Fruit fly (Drosophila melanogaster) whole organism, embryonic: ENCODE results near the gene mon2.

Experiments
- Atf-2 ChIP-seq: fragments of 200-800 bp; sonication (Bioruptor generic); optimal IDR thresholded peaks from 2 replicates; lab custom pipeline; 2016; ENCODE audit warnings: missing biosample characterization, missing genetic modification characterization
- B-H2 ChIP-seq: fragments of 200-800 bp; sonication (Bioruptor generic); optimal IDR thresholded peaks from 2 replicates; lab custom pipeline; 2018; ENCODE audit warnings: missing biosample characterization, mild to moderate bottlenecking, missing genetic modification characterization
- CG10321 ChIP-seq: fragments of 200-800 bp; sonication (Bioruptor generic); IDR thresholded peaks from 2 replicates; pipeline ENCODE4 v1.3.6; 2022; ENCODE audit warnings: missing biosample characterization, missing genetic modification characterization
- CG10366 ChIP-seq: fragments of 200-800 bp; sonication (Bioruptor generic); IDR thresholded peaks from 2 replicates; pipeline ENCODE4 v1.3.6; 2022; ENCODE audit warnings: missing biosample characterization, missing genetic modification characterization
- CG10462 ChIP-seq: fragments of 200-800 bp; sonication (Bioruptor generic); optimal IDR thresholded peaks from 2 replicates; lab custom pipeline; 2016; ENCODE audit warnings: missing biosample characterization, missing genetic modification characterization
- CG11085 ChIP-seq: fragments of 200-800 bp; sonication (Bioruptor generic); IDR thresholded peaks from 2 replicates; pipeline ENCODE4 v1.3.6; 2022; ENCODE audit warnings: missing biosample characterization, missing genetic modification characterization
- CG11247 ChIP-seq: fragments of 200-800 bp; sonication (Bioruptor generic); IDR thresholded peaks from 2 replicates; pipeline ENCODE4 v1.3.6; 2022; ENCODE audit warnings: missing biosample characterization, missing genetic modification characterization
- CG13287 ChIP-seq: fragments of 200-800 bp; sonication (Bioruptor generic); IDR thresholded peaks from 2 replicates; pipeline ENCODE4 v1.3.6; 2022; ENCODE audit warnings: missing biosample characterization, missing genetic modification characterization; ENCODE audit not compliant: partially characterized antibody
- CG16813 ChIP-seq: fragments of 200-800 bp; sonication (Bioruptor generic); IDR thresholded peaks from 3 replicates; pipeline ENCODE4 v1.3.6; 2022; ENCODE audit warnings: missing biosample characterization, missing genetic modification characterization; ENCODE audit not compliant: partially characterized antibody
- CG17359 ChIP-seq: fragments of 200-800 bp; sonication (Bioruptor generic); optimal IDR thresholded peaks from 3 replicates; lab custom pipeline; 2018; ENCODE audit warnings: missing biosample characterization, mild to moderate bottlenecking, missing genetic modification characterization, moderate library complexity
- CG17802 ChIP-seq: fragments of 200-800 bp; sonication (Bioruptor generic); optimal IDR thresholded peaks from 2 replicates; lab custom pipeline; 2018; ENCODE audit warnings: missing biosample characterization, mild to moderate bottlenecking, missing genetic modification characterization, moderate library complexity
- CG1792 ChIP-seq: fragments of 200-800 bp; sonication (Bioruptor generic); optimal IDR thresholded peaks from 2 replicates; lab custom pipeline; 2016; ENCODE audit warnings: missing biosample characterization, missing genetic modification characterization
- CG18764 ChIP-seq: fragments of 200-800 bp; sonication (Bioruptor generic); optimal IDR thresholded peaks from 3 replicates; lab custom pipeline; 2016; ENCODE audit warnings: missing biosample characterization, missing genetic modification characterization
- CG2202 ChIP-seq: fragments of 200-800 bp; sonication (Bioruptor generic); optimal IDR thresholded peaks from 2 replicates; lab custom pipeline; 2018; ENCODE audit warnings: missing biosample characterization, mild to moderate bottlenecking, missing genetic modification characterization
- CG2889 ChIP-seq: fragments of 200-800 bp; sonication (Bioruptor generic); IDR thresholded peaks from 3 replicates; pipeline ENCODE4 v1.3.6; 2022; ENCODE audit warnings: missing biosample characterization, missing genetic modification characterization
- CG32532 ChIP-seq: fragments of 200-800 bp; sonication (Bioruptor generic); IDR thresholded peaks from 2 replicates; pipeline ENCODE4 v1.3.6; 2022; ENCODE audit warnings: missing biosample characterization, missing genetic modification characterization
- CG33557 ChIP-seq: fragments of 200-800 bp; sonication (Bioruptor generic); optimal IDR thresholded peaks from 2 replicates; lab custom pipeline; 2019; ENCODE audit warnings: missing biosample characterization, mild to moderate bottlenecking, missing genetic modification characterization, moderate library complexity
- CG4282 ChIP-seq: fragments of 200-800 bp; sonication (Bioruptor generic); optimal IDR thresholded peaks from 2 replicates; lab custom pipeline; 2016; ENCODE audit warnings: missing biosample characterization, missing genetic modification characterization
- CG5180 ChIP-seq: fragments of 200-800 bp; sonication (Bioruptor generic); optimal IDR thresholded peaks from 3 replicates; lab custom pipeline; 2017; ENCODE audit warnings: missing biosample characterization, missing genetic modification characterization, mild to moderate bottlenecking, moderate library complexity, missing genetic modification reagents
- CG6254 ChIP-seq: fragments of 200-800 bp; sonication (Bioruptor generic); optimal IDR thresholded peaks from 3 replicates; lab custom pipeline; 2017; ENCODE audit warnings: mild to moderate bottlenecking, missing biosample characterization, missing genetic modification reagents, missing genetic modification characterization
- CG7839 ChIP-seq: fragments of 200-800 bp; sonication (Bioruptor generic); optimal IDR thresholded peaks from 3 replicates; lab custom pipeline; 2018; ENCODE audit warnings: missing biosample characterization, mild to moderate bottlenecking, missing genetic modification characterization, moderate library complexity
- CG7963 ChIP-seq: fragments of 200-800 bp; sonication (Bioruptor generic); IDR thresholded peaks from 3 replicates; pipeline ENCODE4 v1.3.6; 2022; ENCODE audit warnings: missing biosample characterization, missing genetic modification characterization; ENCODE audit not compliant: partially characterized antibody
- CG8359 ChIP-seq: fragments of 200-800 bp; sonication (Bioruptor generic); optimal IDR thresholded peaks from 2 replicates; lab custom pipeline; 2017; ENCODE audit warnings: missing biosample characterization, mild to moderate bottlenecking, missing genetic modification characterization, borderline replicate concordance
- D ChIP-seq, 2 experiments: fragments of 200-800 bp in 1 of 2; fragments of >200 bp in 1 of 2; sonication (Bioruptor generic) in 1 of 2; optimal IDR thresholded peaks; 2 replicates in 1 of 2; 3 replicates in 1 of 2; lab custom pipeline; 2017; ENCODE audit warnings: mild to moderate bottlenecking in 1 of 2, missing biosample characterization in 1 of 2, missing genetic modification characterization in 1 of 2, missing genetic modification reagents in 1 of 2
- D19B ChIP-seq: fragments of 200-800 bp; sonication (Bioruptor generic); optimal IDR thresholded peaks from 2 replicates; lab custom pipeline; 2017; ENCODE audit warnings: missing biosample characterization, mild to moderate bottlenecking, missing genetic modification characterization
- Eip74EF ChIP-seq, 2 experiments: fragments of 200-800 bp in 1 of 2; fragments of >200 bp in 1 of 2; sonication (Bioruptor generic) in 1 of 2; optimal IDR thresholded peaks; 2 replicates each; lab custom pipeline; 2017 to 2019; ENCODE audit warnings: missing biosample characterization in 2 of 2, missing genetic modification characterization in 2 of 2, mild to moderate bottlenecking in 1 of 2, moderate library complexity in 1 of 2
- Meics ChIP-seq: fragments of 200-800 bp; sonication (Bioruptor generic); optimal IDR thresholded peaks from 2 replicates; lab custom pipeline; 2017; ENCODE audit warnings: missing biosample characterization, mild to moderate bottlenecking, missing genetic modification characterization
- NFAT ChIP-seq: fragments of 200-800 bp; sonication (Bioruptor generic); IDR thresholded peaks from 2 replicates; pipeline ENCODE4 v1.3.6; 2022; ENCODE audit warnings: missing biosample characterization, missing genetic modification characterization
- Rfx ChIP-seq: fragments of 200-800 bp; sonication (Bioruptor generic); IDR thresholded peaks from 2 replicates; pipeline ENCODE4 v1.3.6; 2022; ENCODE audit warnings: missing biosample characterization, missing genetic modification characterization
- ac ChIP-seq: fragments of 200-800 bp; sonication (Bioruptor generic); optimal IDR thresholded peaks from 3 replicates; lab custom pipeline; 2017; ENCODE audit warnings: missing biosample characterization, mild to moderate bottlenecking, missing genetic modification characterization
- ap ChIP-seq: fragments of 200-800 bp; sonication (Bioruptor generic); IDR thresholded peaks from 2 replicates; pipeline ENCODE4 v1.3.6; 2022; ENCODE audit warnings: missing biosample characterization, missing genetic modification characterization
- bsh ChIP-seq, 2 experiments: fragments of 200-800 bp; sonication (Bioruptor generic); optimal IDR thresholded peaks; 2 replicates each; lab custom pipeline; 2017 to 2018; ENCODE audit warnings: mild to moderate bottlenecking in 2 of 2, missing biosample characterization in 2 of 2, missing genetic modification characterization in 2 of 2, moderate library complexity in 1 of 2
- cato ChIP-seq: fragments of 200-800 bp; sonication (Bioruptor generic); optimal IDR thresholded peaks from 2 replicates; lab custom pipeline; 2016; ENCODE audit warnings: missing biosample characterization, missing genetic modification characterization, borderline replicate concordance
- fd96Cb ChIP-seq: fragments of 200-800 bp; sonication (Bioruptor generic); optimal IDR thresholded peaks from 2 replicates; lab custom pipeline; 2018; ENCODE audit warnings: missing biosample characterization, mild to moderate bottlenecking, missing genetic modification characterization, moderate library complexity
- hkb ChIP-seq, 2 experiments: fragments of 200-800 bp in 1 of 2; fragments of >200 bp in 1 of 2; sonication (Bioruptor generic) in 1 of 2; IDR thresholded peaks in 1 of 2; optimal IDR thresholded peaks in 1 of 2; 2 replicates each; pipeline versions ENCODE4 v1.3.6 to Lab custom; 2017 to 2022; ENCODE audit warnings: missing biosample characterization in 1 of 2, missing genetic modification characterization in 1 of 2
- jing ChIP-seq: fragments of 200-800 bp; sonication (Bioruptor generic); optimal IDR thresholded peaks from 2 replicates; lab custom pipeline; 2018; ENCODE audit warnings: missing biosample characterization, mild to moderate bottlenecking, missing genetic modification characterization
- kni ChIP-seq: fragments of 200-800 bp; sonication (Bioruptor generic); optimal IDR thresholded peaks from 3 replicates; lab custom pipeline; 2017; ENCODE audit warnings: mild to moderate bottlenecking, missing biosample characterization, missing genetic modification reagents, missing genetic modification characterization
- lbe ChIP-seq: fragments of 200-800 bp; sonication (Bioruptor generic); optimal IDR thresholded peaks from 2 replicates; lab custom pipeline; 2016; ENCODE audit warnings: missing biosample characterization, mild to moderate bottlenecking, missing genetic modification characterization
- lov ChIP-seq, 2 experiments: fragments of 200-800 bp in 1 of 2; fragments of >200 bp in 1 of 2; sonication (Bioruptor generic) in 1 of 2; IDR thresholded peaks in 1 of 2; optimal IDR thresholded peaks in 1 of 2; 2 replicates in 1 of 2; 3 replicates in 1 of 2; pipeline versions ENCODE4 v1.3.6 to Lab custom; 2017 to 2022; ENCODE audit warnings: missing biosample characterization in 1 of 2, missing genetic modification characterization in 1 of 2
- luna ChIP-seq: fragments of 200-800 bp; sonication (Bioruptor generic); optimal IDR thresholded peaks from 2 replicates; lab custom pipeline; 2016; ENCODE audit warnings: missing biosample characterization, missing genetic modification characterization
- nom ChIP-seq: fragments of 200-800 bp; sonication (Bioruptor generic); optimal IDR thresholded peaks from 2 replicates; lab custom pipeline; 2017; ENCODE audit warnings: missing biosample characterization, missing genetic modification characterization, mild to moderate bottlenecking, moderate library complexity, missing genetic modification reagents
- oc ChIP-seq: fragments of 200-800 bp; sonication (Bioruptor generic); optimal IDR thresholded peaks from 2 replicates; lab custom pipeline; 2018; ENCODE audit warnings: missing biosample characterization, mild to moderate bottlenecking, missing genetic modification characterization, moderate library complexity
- psq ChIP-seq: fragments of 200-800 bp; sonication (Bioruptor generic); optimal IDR thresholded peaks from 2 replicates; lab custom pipeline; 2017; ENCODE audit warnings: missing biosample characterization, missing genetic modification characterization
- rib ChIP-seq: fragments of 200-800 bp; sonication (Bioruptor generic); IDR thresholded peaks from 2 replicates; pipeline ENCODE4 v1.3.6; 2022; ENCODE audit warnings: missing biosample characterization, missing genetic modification characterization
- sisA ChIP-seq: fragments of 200-800 bp; sonication (Bioruptor generic); IDR thresholded peaks from 2 replicates; pipeline ENCODE4 v1.3.6; 2022; ENCODE audit warnings: missing biosample characterization, missing genetic modification characterization
- ssp ChIP-seq: fragments of 200-800 bp; sonication (Bioruptor generic); IDR thresholded peaks from 2 replicates; pipeline ENCODE4 v1.3.6; 2022; ENCODE audit warnings: missing biosample characterization, missing genetic modification characterization
- z ChIP-seq: fragments of 200-800 bp; sonication (Bioruptor generic); IDR thresholded peaks from 3 replicates; pipeline ENCODE4 v1.3.6; 2022; ENCODE audit warnings: missing biosample characterization, missing genetic modification characterization
- zen2 ChIP-seq: fragments of 200-800 bp; sonication (Bioruptor generic); IDR thresholded peaks from 3 replicates; pipeline ENCODE4 v1.3.6; 2022; ENCODE audit warnings: missing biosample characterization, missing genetic modification characterization; ENCODE audit not compliant: partially characterized antibody

The mon2 gene

DNA sequence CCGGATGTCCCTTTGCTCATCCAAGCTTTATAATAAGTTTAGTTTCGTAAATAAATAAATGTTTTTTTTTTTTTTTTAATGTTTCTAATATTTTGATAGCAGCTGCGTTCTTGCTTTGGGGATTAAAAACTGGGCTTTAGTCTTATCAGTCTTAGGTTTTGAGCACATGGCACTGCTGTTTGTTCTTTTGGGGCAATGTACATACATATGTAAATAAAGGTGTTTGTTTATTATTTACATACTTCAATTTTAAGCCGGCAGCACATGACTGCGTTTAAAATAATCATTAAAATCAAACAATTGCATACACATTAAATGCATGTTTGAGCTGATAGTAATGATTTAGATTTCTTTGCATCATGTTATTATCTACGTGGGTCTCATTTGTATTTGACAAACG is 40.4 kb upstream of the mon2 start (continued):
- TF ChIP-seq D (optimal IDR thresholded peaks at IDR 0.05; lab: Kevin White, UChicago) (no peak), D (GFP tag; optimal IDR thresholded peaks at IDR 0.05; lab: Kevin White, UChicago) (peak; percentile 88), CG17802 (tag; lab: Kevin White, UChicago) (peak; percentile 37), B-H2 (no peak), CG17359 (peak; percentile 92), oc (tag; lab: Kevin White, UChicago) (peak; percentile 87), bsh (GFP tag; optimal IDR thresholded peaks at IDR 0.05; lab: Kevin White, UChicago) (peak in 1 of 2 experiments; percentile 90), CG33557 (GFP tag; lab: Kevin White, UChicago) (peak; percentile 93), CG10462 (GFP tag; lab: Kevin White, UChicago) (peak; percentile 81), CG1792 (GFP tag; lab: Kevin White, UChicago) (peak; percentile 80), Rfx (peak; percentile 53; the same call in 1 of the 2 replicates), CG8359 (GFP tag; lab: Kevin White, UChicago) (peak; percentile 59), sisA (no peak), Eip74EF (GFP tag; optimal IDR thresholded peaks at IDR 0.05; lab: Kevin White, UChicago) (peak in 1 of 2 experiments; percentile 55), zen2 (GFP tag; lab: Robert Waterston, UW) (no peak), CG18764 (peak; percentile 83), kni (GFP tag; lab: Kevin White, UChicago) (peak; percentile 76), luna (GFP tag; lab: Kevin White, UChicago) (peak; percentile 20), rib (GFP tag; lab: Robert Waterston, UW) (no peak), CG10366 (GFP tag; lab: Robert Waterston, UW) (no peak; the same call in 1 of the 2 replicates), lbe (GFP tag; lab: Kevin White, UChicago) (peak; percentile 68), CG7839 (tag; lab: Kevin White, UChicago) (peak; percentile 65), ssp (GFP tag; lab: Robert Waterston, UW) (no peak), CG32532 (GFP tag; lab: Robert Waterston, UW) (no peak), lov (optimal IDR thresholded peaks at IDR 0.05; lab: Kevin White, UChicago) (no peak), lov (GFP tag; IDR thresholded peaks at IDR 0.05; lab: Robert Waterston, UW) (peak; percentile 90), CG5180 (peak; percentile 75), CG2889 (no peak), CG7963 (GFP tag; lab: Robert Waterston, UW) (no peak), jing (GFP tag; lab: Kevin White, UChicago) (peak; percentile 55), CG11085 (GFP tag; lab: Robert Waterston, UW) (no peak), CG10321 (GFP tag; lab: Robert Waterston, UW) (no peak), nom (GFP tag; lab: Kevin White, UChicago) (no peak), D19B (GFP tag; lab: Kevin White, UChicago) (no peak), CG6254 (GFP tag; lab: Kevin White, UChicago) (peak; percentile 90), ap (GFP tag; lab: Robert Waterston, UW) (peak; percentile 56), CG13287 (no peak), CG4282 (GFP tag; lab: Kevin White, UChicago) (peak; percentile 2), z (GFP tag; lab: Robert Waterston, UW) (peak; percentile 63; the same call in 1 of the 3 replicates), psq (GFP tag; lab: Kevin White, UChicago) (peak; percentile 70), hkb (optimal IDR thresholded peaks at IDR 0.05; lab: Kevin White, UChicago) (no peak), hkb (GFP tag; IDR thresholded peaks at IDR 0.05; lab: Robert Waterston, UW) (peak; percentile 87), CG16813 (no peak), ac (peak; percentile 85), fd96Cb (tag; lab: Kevin White, UChicago) (peak; percentile 72), Atf-2 (GFP tag; lab: Kevin White, UChicago) (peak; percentile 65), NFAT (GFP tag; lab: Robert Waterston, UW) (no peak), CG11247 (GFP tag; lab: Robert Waterston, UW) (peak; percentile 59), Meics (GFP tag; lab: Kevin White, UChicago) (peak; percentile 46), cato (GFP tag; lab: Kevin White, UChicago) (peak; percentile 43), CG2202 (tag; lab: Kevin White, UChicago) (peak; percentile 92)
